Fruit fly (Drosophila melanogaster) whole organism, adult: ENCODE data around the gene mri.
A peak's percentile ranks its signal among the peaks of the same experiment; 100 is the strongest.

Experiments
- CG11617 ChIP-seq: fragments of 200-800 bp; sonication (Bioruptor generic); optimal IDR thresholded peaks from 2 replicates; lab custom pipeline; 2017; ENCODE audit warnings: mild to moderate bottlenecking, missing biosample characterization, missing genetic modification reagents, missing genetic modification characterization
- CG12768 ChIP-seq: fragments of 200-800 bp; sonication (Bioruptor generic); optimal IDR thresholded peaks from 2 replicates; lab custom pipeline; 2017; ENCODE audit warnings: missing biosample characterization, missing genetic modification characterization, mild to moderate bottlenecking, moderate library complexity, missing genetic modification reagents
- CG14711 ChIP-seq: fragments of 200-800 bp; sonication (Bioruptor generic); optimal IDR thresholded peaks from 2 replicates; lab custom pipeline; 2018; ENCODE audit warnings: missing biosample characterization, mild to moderate bottlenecking, missing genetic modification characterization, moderate library complexity
- CG1620 ChIP-seq: fragments of 200-800 bp; sonication (Bioruptor generic); optimal IDR thresholded peaks from 2 replicates; lab custom pipeline; 2016; ENCODE audit warnings: missing biosample characterization, missing genetic modification characterization
- CG33017 ChIP-seq: fragments of 200-800 bp; sonication (Bioruptor generic); optimal IDR thresholded peaks from 2 replicates; lab custom pipeline; 2018; ENCODE audit warnings: missing biosample characterization, mild to moderate bottlenecking, missing genetic modification characterization, moderate library complexity
- CG5204 ChIP-seq: fragments of 200-800 bp; sonication (Bioruptor generic); optimal IDR thresholded peaks from 2 replicates; lab custom pipeline; 2016; ENCODE audit warnings: missing biosample characterization, missing genetic modification characterization
- CG7045 ChIP-seq: fragments of 200-800 bp; sonication (Bioruptor generic); optimal IDR thresholded peaks from 2 replicates; lab custom pipeline; 2017; ENCODE audit warnings: missing biosample characterization, mild to moderate bottlenecking, missing genetic modification characterization
- CG7101 ChIP-seq: fragments of 200-800 bp; sonication (Bioruptor generic); optimal IDR thresholded peaks from 2 replicates; lab custom pipeline; 2018; ENCODE audit warnings: missing biosample characterization, mild to moderate bottlenecking, missing genetic modification characterization, moderate library complexity
- Clk ChIP-seq: fragments of 200-800 bp; sonication (Bioruptor generic); optimal IDR thresholded peaks from 2 replicates; lab custom pipeline; 2017; ENCODE audit warnings: missing biosample characterization, missing genetic modification characterization
- Crg-1 ChIP-seq: fragments of 200-800 bp; sonication (Bioruptor generic); optimal IDR thresholded peaks from 2 replicates; lab custom pipeline; 2016; ENCODE audit warnings: missing biosample characterization, missing genetic modification characterization
- Hr96 ChIP-seq: fragments of 200-800 bp; sonication (Bioruptor generic); optimal IDR thresholded peaks from 2 replicates; lab custom pipeline; 2016; ENCODE audit warnings: missing biosample characterization, missing genetic modification characterization
- Mnt ChIP-seq: fragments of 200-800 bp; sonication (Bioruptor generic); optimal IDR thresholded peaks from 2 replicates; lab custom pipeline; 2016; ENCODE audit warnings: missing biosample characterization, mild to moderate bottlenecking, missing genetic modification characterization
- bab1 ChIP-seq: fragments of 200-800 bp; sonication (Bioruptor generic); optimal IDR thresholded peaks from 3 replicates; lab custom pipeline; 2019; ENCODE audit warnings: missing biosample characterization, mild to moderate bottlenecking, missing genetic modification characterization, moderate library complexity
- cic ChIP-seq: fragments of 200-800 bp; sonication (Bioruptor generic); optimal IDR thresholded peaks from 2 replicates; lab custom pipeline; 2017; ENCODE audit warnings: missing biosample characterization, mild to moderate bottlenecking, missing genetic modification characterization, moderate library complexity
- cnc ChIP-seq, 2 experiments: fragments of >200 bp; optimal IDR thresholded peaks; 2 replicates each; lab custom pipeline; 2017
- kay ChIP-seq: fragments of 200-800 bp; sonication (Bioruptor generic); peaks from one replicate; lab custom pipeline; 2016; ENCODE audit warnings: missing biosample characterization, missing genetic modification characterization, borderline replicate concordance
- ovo ChIP-seq: fragments of 200-800 bp; sonication (Bioruptor generic); optimal IDR thresholded peaks from 2 replicates; lab custom pipeline; 2016; ENCODE audit warnings: missing biosample characterization, missing genetic modification characterization
- pad ChIP-seq: fragments of 200-800 bp; sonication (Bioruptor generic); optimal IDR thresholded peaks from 3 replicates; lab custom pipeline; 2017; ENCODE audit warnings: missing biosample characterization, missing genetic modification characterization, mild to moderate bottlenecking, moderate library complexity, missing genetic modification reagents
- tj ChIP-seq: fragments of 200-800 bp; sonication (Bioruptor generic); optimal IDR thresholded peaks from 3 replicates; lab custom pipeline; 2017; ENCODE audit warnings: missing biosample characterization, mild to moderate bottlenecking, missing genetic modification characterization, moderate library complexity
- toe ChIP-seq: fragments of 200-800 bp; sonication (Bioruptor generic); optimal IDR thresholded peaks from 2 replicates; lab custom pipeline; 2016; ENCODE audit warnings: missing biosample characterization, missing genetic modification characterization

Gene mri

DNA sequence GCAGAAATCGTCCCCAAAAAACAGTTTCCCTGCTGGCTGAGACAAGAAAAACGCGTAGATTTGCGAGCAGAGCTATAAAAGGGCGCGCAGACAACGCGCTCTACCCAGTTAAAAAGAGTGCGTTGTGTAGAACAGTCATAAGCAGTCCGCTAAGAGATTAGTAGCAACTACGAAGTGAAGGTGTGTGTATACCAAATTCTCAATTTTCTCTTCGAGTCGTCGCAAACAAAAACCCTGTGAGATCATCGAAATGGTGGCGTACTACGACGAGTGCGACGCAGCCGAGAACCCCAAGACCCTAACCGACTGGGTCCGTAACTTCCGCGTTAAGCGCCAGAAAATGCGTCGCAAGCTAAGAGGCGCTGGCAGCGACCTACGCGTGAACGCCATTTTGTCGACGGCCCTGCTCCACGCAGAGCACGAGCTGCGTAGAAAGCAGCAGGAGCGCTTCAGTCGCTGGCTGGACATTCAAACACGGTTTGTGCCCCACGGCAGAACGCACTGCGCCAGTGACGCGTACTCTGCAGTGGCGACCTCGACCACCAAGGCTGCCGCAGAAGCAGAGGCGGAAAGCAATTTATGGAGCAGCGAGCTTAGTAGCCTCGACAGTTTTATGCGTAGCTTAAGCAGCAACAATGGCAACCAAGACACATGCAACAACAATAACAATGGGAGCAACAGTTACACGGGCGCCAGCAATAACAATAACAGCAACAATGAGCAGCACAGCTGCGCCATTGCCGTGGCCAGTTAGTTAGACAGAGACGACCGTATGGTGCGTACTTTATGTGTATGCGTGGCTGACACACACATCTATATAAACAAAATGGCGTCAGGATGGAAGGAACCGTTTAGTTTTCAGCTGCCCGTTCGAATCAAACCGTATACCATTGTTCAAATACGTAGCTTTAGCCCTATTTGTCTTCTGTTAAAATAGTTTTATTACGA is 24.3 kb downstream of the mri start:
- TF ChIP-seq CG5204 (GFP tag; lab: Kevin White, UChicago) (no peak), pad (GFP tag; lab: Kevin White, UChicago) (no peak), CG1620 (GFP tag; lab: Kevin White, UChicago) (peak; percentile 55), CG12768 (peak; percentile 12), CG7045 (GFP tag; lab: Kevin White, UChicago) (peak; percentile 6), cic (GFP tag; lab: Kevin White, UChicago) (peak; percentile 21), Mnt (peak; percentile 44), tj (GFP tag; lab: Kevin White, UChicago) (peak; percentile 16), ovo (GFP tag; lab: Kevin White, UChicago) (peak; percentile 95), CG33017 (no peak), Hr96 (GFP tag; lab: Kevin White, UChicago) (no peak), cnc (optimal IDR thresholded peaks at IDR 0.05; lab: Kevin White, UChicago) (no peak), kay (no peak), CG14711 (tag; lab: Kevin White, UChicago) (no peak), CG11617 (peak; percentile 25), Clk (GFP tag; lab: Kevin White, UChicago) (no peak), CG7101 (tag; lab: Kevin White, UChicago) (no peak), toe (GFP tag; lab: Kevin White, UChicago) (no peak), Crg-1 (GFP tag; lab: Kevin White, UChicago) (no peak), bab1 (GFP tag; lab: Kevin White, UChicago) (no peak)

DNA sequence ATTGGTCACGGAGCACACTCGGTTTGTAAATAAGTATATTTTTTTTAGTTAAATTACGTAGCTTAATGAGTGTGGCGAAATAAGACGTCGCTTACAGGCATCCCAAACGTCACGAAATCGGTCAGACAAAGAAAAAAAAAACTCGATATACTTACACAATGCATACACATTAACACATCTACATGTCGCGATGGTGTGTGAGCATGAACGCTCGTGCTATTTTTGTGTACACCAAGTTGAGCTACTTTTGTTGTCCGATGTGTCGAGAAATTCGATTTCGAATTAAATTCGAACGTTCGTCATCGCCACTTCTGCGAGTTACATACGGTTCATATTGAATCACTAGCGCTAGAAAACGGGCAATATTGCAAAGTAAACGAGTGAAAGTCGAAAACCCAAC is 25.1 kb downstream of the mri start:
- no peak for TF ChIP-seq CG11617
- no peak for TF ChIP-seq Hr96 (GFP tag; lab: Kevin White, UChicago)
- TF ChIP-seq cnc (optimal IDR thresholded peaks at IDR 0.05; lab: Kevin White, UChicago), result no peak
- TF ChIP-seq Clk (GFP tag; lab: Kevin White, UChicago), result no peak
- TF ChIP-seq kay, result peak; percentile 99
- no peak for TF ChIP-seq tj (GFP tag; lab: Kevin White, UChicago)
- no peak for TF ChIP-seq CG33017
- TF ChIP-seq Mnt, result peak; percentile 33
- TF ChIP-seq toe (GFP tag; lab: Kevin White, UChicago), result no peak
- peak; percentile 33 for TF ChIP-seq cic (GFP tag; lab: Kevin White, UChicago)

DNA sequence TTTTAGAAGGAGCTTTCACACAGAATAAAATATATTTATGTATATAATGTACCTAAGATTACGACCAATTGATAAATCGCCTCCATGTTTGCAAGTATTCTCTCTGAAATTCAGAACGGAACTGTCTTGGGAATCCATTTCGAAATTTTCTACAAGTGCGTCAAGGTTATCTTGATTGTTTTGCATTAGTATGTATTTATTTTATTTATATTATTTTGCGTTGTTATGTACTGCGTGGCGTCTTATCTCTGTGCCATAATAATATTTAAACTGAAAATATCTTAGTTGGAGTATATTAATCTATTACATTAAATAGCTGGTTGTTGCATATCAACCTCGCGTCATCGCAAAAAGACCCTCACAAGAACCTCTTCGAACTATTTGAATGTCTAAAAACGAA is 31.5 kb downstream of the mri start, which contains the start of gene CG42846:
CG42846 (minus strand) TSS at position 101 of the 400 bp plus-strand sequence.
- TF ChIP-seq CG12768 (no peak), cic (GFP tag; lab: Kevin White, UChicago) (no peak), CG7045 (GFP tag; lab: Kevin White, UChicago) (no peak), Clk (GFP tag; lab: Kevin White, UChicago) (no peak), CG14711 (tag; lab: Kevin White, UChicago) (no peak), Hr96 (GFP tag; lab: Kevin White, UChicago) (no peak), toe (GFP tag; lab: Kevin White, UChicago) (no peak), CG33017 (no peak)

DNA sequence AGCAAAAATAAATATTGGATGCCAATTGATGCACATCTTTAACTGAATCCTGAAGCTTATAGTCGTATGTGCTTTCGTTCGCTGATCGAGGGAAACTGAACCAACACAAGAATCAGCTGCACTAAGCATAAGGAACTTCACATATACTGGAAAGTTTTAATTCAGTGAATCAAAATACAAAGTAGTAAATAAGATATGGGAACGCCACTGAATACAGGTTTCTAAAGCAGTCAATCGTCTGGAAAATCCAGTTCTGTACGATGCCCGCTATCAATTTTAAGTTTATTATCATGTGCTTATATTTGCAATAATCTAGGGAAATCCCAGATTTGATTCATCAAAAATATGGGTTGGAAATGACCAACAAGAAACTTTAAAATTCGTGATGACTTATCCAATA is 32.3 kb downstream of the mri start, which contains the start of gene CG34454:
CG34454 (minus strand) TSS at position 84 of the 400 bp plus-strand sequence.
- TF ChIP-seq cic (GFP tag; lab: Kevin White, UChicago), result no peak
- TF ChIP-seq CG33017, result no peak
- no peak for TF ChIP-seq CG12768
- no peak for TF ChIP-seq toe (GFP tag; lab: Kevin White, UChicago)
- TF ChIP-seq Hr96 (GFP tag; lab: Kevin White, UChicago), result no peak
- TF ChIP-seq Clk (GFP tag; lab: Kevin White, UChicago), result no peak
- no peak for TF ChIP-seq Crg-1 (GFP tag; lab: Kevin White, UChicago)
- no peak for TF ChIP-seq CG1620 (GFP tag; lab: Kevin White, UChicago)
- TF ChIP-seq Mnt, result no peak
- no peak for TF ChIP-seq ovo (GFP tag; lab: Kevin White, UChicago)
- no peak for TF ChIP-seq CG5204 (GFP tag; lab: Kevin White, UChicago)
- no peak for TF ChIP-seq CG14711 (tag; lab: Kevin White, UChicago)
- no peak for TF ChIP-seq CG11617
- no peak for TF ChIP-seq kay
- TF ChIP-seq CG7101 (tag; lab: Kevin White, UChicago), result no peak
- TF ChIP-seq pad (GFP tag; lab: Kevin White, UChicago), result no peak
- TF ChIP-seq tj (GFP tag; lab: Kevin White, UChicago), result no peak

DNA sequence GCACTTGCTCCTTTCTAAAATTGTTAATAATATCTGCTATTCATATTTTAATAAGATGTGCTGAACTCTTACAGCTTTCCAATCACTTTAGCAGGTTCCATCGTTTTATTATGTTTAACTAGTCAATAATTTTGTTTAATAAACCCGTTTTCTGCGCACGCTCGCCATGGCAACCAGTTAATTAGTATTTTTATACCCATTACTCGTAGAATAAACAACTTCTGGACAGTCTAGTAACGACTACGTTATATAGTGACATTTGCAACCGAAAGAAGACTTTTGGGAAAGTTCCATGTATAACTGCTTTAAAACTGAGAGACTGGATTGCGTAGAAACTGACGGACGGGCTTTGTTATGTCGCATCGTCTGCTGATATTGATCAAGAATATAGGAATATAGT is 33.3 kb downstream of the mri start, which contains the start of gene CG34453:
CG34453 (minus strand) TSS at position 101 of the 400 bp plus-strand sequence.
- TF ChIP-seq cic (GFP tag; lab: Kevin White, UChicago), result no peak
- no peak for TF ChIP-seq CG12768
- no peak for TF ChIP-seq CG14711 (tag; lab: Kevin White, UChicago)
- no peak for TF ChIP-seq pad (GFP tag; lab: Kevin White, UChicago)
- TF ChIP-seq kay, result no peak
- TF ChIP-seq Crg-1 (GFP tag; lab: Kevin White, UChicago), result no peak
- no peak for TF ChIP-seq ovo (GFP tag; lab: Kevin White, UChicago)
- TF ChIP-seq Clk (GFP tag; lab: Kevin White, UChicago), result no peak
- TF ChIP-seq CG11617, result no peak
- TF ChIP-seq tj (GFP tag; lab: Kevin White, UChicago), result no peak
- no peak for TF ChIP-seq bab1 (GFP tag; lab: Kevin White, UChicago)
- no peak for TF ChIP-seq CG1620 (GFP tag; lab: Kevin White, UChicago)
- TF ChIP-seq Mnt, result no peak
- no peak for TF ChIP-seq CG5204 (GFP tag; lab: Kevin White, UChicago)
- no peak for TF ChIP-seq CG7101 (tag; lab: Kevin White, UChicago)
- no peak for TF ChIP-seq toe (GFP tag; lab: Kevin White, UChicago)
